Worm (Caenorhabditis elegans) whole organism, midembryonic: ENCODE results near the gene fbxb-119.

ENCODE experiments used
- cog-1 ChIP-seq: sonication (generic microtip); optimal IDR thresholded peaks from 2 replicates; lab custom pipeline; 2016; ENCODE audit warnings: missing genetic modification characterization, missing compliant biosample characterization
- klf-2 ChIP-seq: fragments of 200-800 bp; sonication (Bioruptor generic); conservative IDR thresholded peaks from 2 replicates; pipeline ENCODE4 v1.3.6; 2022; ENCODE audit warnings: missing genetic modification reagents, missing genetic modification characterization, missing compliant biosample characterization
- med-1 ChIP-seq: sonication (generic microtip); optimal IDR thresholded peaks from 2 replicates; lab custom pipeline; 2017; ENCODE audit warnings: missing genetic modification characterization, mild to moderate bottlenecking, missing compliant biosample characterization, antibody characterized with exemption, missing genetic modification reagents; ENCODE audit not compliant: insufficient read depth

DNA sequence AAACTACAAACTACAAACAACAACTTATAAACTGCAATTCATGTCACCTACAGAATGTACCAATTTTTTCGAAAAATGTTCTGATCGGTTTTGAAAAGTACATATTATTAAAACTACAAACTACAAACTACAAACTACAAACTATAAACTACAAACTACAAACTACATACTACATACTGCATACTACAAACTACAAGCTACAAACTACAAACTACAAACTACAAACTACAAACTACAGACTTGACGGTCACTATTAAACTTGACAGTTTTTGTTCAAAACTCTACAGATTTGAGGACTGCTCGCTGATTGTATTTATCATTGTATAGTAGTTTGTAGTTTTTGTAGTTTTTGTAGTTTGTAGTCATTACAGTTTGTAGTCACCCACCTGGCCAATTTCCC, 35.9 kb downstream of the fbxb-119 start:
- TF ChIP-seq med-1 (no peak), cog-1 (tag; lab: Kevin White, UChicago) (no peak), klf-2 (GFP tag; lab: Robert Waterston, UW) (no peak)
